Fruit fly (Drosophila melanogaster) whole organism, embryonic: ENCODE data around the gene CG7601.

Source experiments
- Antp ChIP-seq: fragments of 200-800 bp; sonication (Bioruptor generic); optimal IDR thresholded peaks from 3 replicates; lab custom pipeline; 2016; ENCODE audit warnings: missing biosample characterization, missing genetic modification characterization
- Bdp1 ChIP-seq: fragments of 200-800 bp; sonication (Bioruptor generic); optimal IDR thresholded peaks from 3 replicates; lab custom pipeline; 2016; ENCODE audit warnings: missing biosample characterization, missing genetic modification characterization
- C15 ChIP-seq: fragments of 200-800 bp; sonication (Bioruptor generic); IDR thresholded peaks from 3 replicates; pipeline ENCODE4 v1.3.6; 2022; ENCODE audit warnings: missing biosample characterization, missing genetic modification characterization
- CG14441 ChIP-seq: fragments of 200-800 bp; sonication (Bioruptor generic); IDR thresholded peaks from 2 replicates; pipeline ENCODE4 v1.3.6; 2022; ENCODE audit warnings: missing biosample characterization, missing genetic modification characterization
- CG14710 ChIP-seq: fragments of 200-800 bp; sonication (Bioruptor generic); optimal IDR thresholded peaks from 3 replicates; lab custom pipeline; 2019; ENCODE audit warnings: missing biosample characterization, mild to moderate bottlenecking, missing genetic modification characterization, moderate library complexity
- CG15696 ChIP-seq: fragments of 200-800 bp; sonication (Bioruptor generic); optimal IDR thresholded peaks from 2 replicates; lab custom pipeline; 2019; ENCODE audit warnings: missing biosample characterization, mild to moderate bottlenecking, missing genetic modification characterization, moderate library complexity
- CG17385 ChIP-seq: fragments of 200-800 bp; sonication (Bioruptor generic); optimal IDR thresholded peaks from 3 replicates; lab custom pipeline; 2018; ENCODE audit warnings: missing biosample characterization, mild to moderate bottlenecking, missing genetic modification characterization
- CG17802 ChIP-seq: fragments of 200-800 bp; sonication (Bioruptor generic); optimal IDR thresholded peaks from 2 replicates; lab custom pipeline; 2018; ENCODE audit warnings: missing biosample characterization, mild to moderate bottlenecking, missing genetic modification characterization, moderate library complexity
- CG18476 ChIP-seq: fragments of 200-800 bp; sonication (Bioruptor generic); optimal IDR thresholded peaks from 2 replicates; lab custom pipeline; 2016; ENCODE audit warnings: missing biosample characterization, mild to moderate bottlenecking, missing genetic modification characterization
- CG31388 ChIP-seq: fragments of 200-800 bp; sonication (Bioruptor generic); optimal IDR thresholded peaks from 2 replicates; lab custom pipeline; 2016; ENCODE audit warnings: missing biosample characterization, missing genetic modification characterization
- CG33213 ChIP-seq: fragments of 200-800 bp; sonication (Bioruptor generic); optimal IDR thresholded peaks from 3 replicates; lab custom pipeline; 2016; ENCODE audit warnings: missing biosample characterization, missing genetic modification characterization
- CG3838 ChIP-seq: fragments of 200-800 bp; sonication (Bioruptor generic); optimal IDR thresholded peaks from 3 replicates; lab custom pipeline; 2016; ENCODE audit warnings: missing biosample characterization, missing genetic modification characterization
- CG4404 ChIP-seq: fragments of 200-800 bp; sonication (Bioruptor generic); IDR thresholded peaks from 2 replicates; pipeline ENCODE4 v1.3.6; 2022; ENCODE audit warnings: missing biosample characterization, missing genetic modification characterization
- CG7271 ChIP-seq: fragments of 200-800 bp; sonication (Bioruptor generic); optimal IDR thresholded peaks from 2 replicates; lab custom pipeline; 2018; ENCODE audit warnings: missing biosample characterization, mild to moderate bottlenecking, missing genetic modification characterization, moderate library complexity
- CG7745 ChIP-seq: fragments of 200-800 bp; sonication (Bioruptor generic); optimal IDR thresholded peaks from 2 replicates; lab custom pipeline; 2018; ENCODE audit warnings: missing biosample characterization, mild to moderate bottlenecking, missing genetic modification characterization, moderate library complexity
- CG8281 ChIP-seq: fragments of 200-800 bp; sonication (Bioruptor generic); optimal IDR thresholded peaks from 2 replicates; lab custom pipeline; 2018; ENCODE audit warnings: missing biosample characterization, mild to moderate bottlenecking, missing genetic modification characterization, moderate library complexity
- CG8359 ChIP-seq: fragments of 200-800 bp; sonication (Bioruptor generic); optimal IDR thresholded peaks from 2 replicates; lab custom pipeline; 2017; ENCODE audit warnings: missing biosample characterization, mild to moderate bottlenecking, missing genetic modification characterization, borderline replicate concordance
- D ChIP-seq, 2 experiments: fragments of 200-800 bp in 1 of 2; fragments of >200 bp in 1 of 2; sonication (Bioruptor generic) in 1 of 2; optimal IDR thresholded peaks; 2 replicates in 1 of 2; 3 replicates in 1 of 2; lab custom pipeline; 2017; ENCODE audit warnings: mild to moderate bottlenecking in 1 of 2, missing biosample characterization in 1 of 2, missing genetic modification characterization in 1 of 2, missing genetic modification reagents in 1 of 2
- Doc3 ChIP-seq: fragments of 200-800 bp; sonication (Bioruptor generic); IDR thresholded peaks from 3 replicates; pipeline ENCODE4 v1.3.6; 2022; ENCODE audit warnings: missing biosample characterization, missing genetic modification characterization; ENCODE audit not compliant: partially characterized antibody
- E2f2 ChIP-seq: fragments of 200-800 bp; sonication (Bioruptor generic); IDR thresholded peaks from 2 replicates; pipeline ENCODE4 v1.3.6; 2022; ENCODE audit warnings: missing biosample characterization, missing genetic modification characterization
- Fer3 ChIP-seq: fragments of 200-800 bp; sonication (Bioruptor generic); optimal IDR thresholded peaks from 2 replicates; lab custom pipeline; 2018; ENCODE audit warnings: missing biosample characterization, mild to moderate bottlenecking, missing genetic modification characterization, moderate library complexity
- Jarid2 ChIP-seq: fragments of 200-800 bp; sonication (Bioruptor generic); optimal IDR thresholded peaks from 3 replicates; lab custom pipeline; 2017; ENCODE audit warnings: mild to moderate bottlenecking, missing biosample characterization, missing genetic modification reagents, missing genetic modification characterization
- Mad ChIP-seq: fragments of 200-800 bp; sonication (Bioruptor generic); optimal IDR thresholded peaks from 2 replicates; lab custom pipeline; 2016; ENCODE audit warnings: missing biosample characterization, missing genetic modification characterization
- NfI ChIP-seq: fragments of 200-800 bp; sonication (Bioruptor generic); optimal IDR thresholded peaks from 3 replicates; lab custom pipeline; 2018; ENCODE audit warnings: missing biosample characterization, mild to moderate bottlenecking, missing genetic modification characterization, moderate library complexity
- PHDP ChIP-seq: fragments of 200-800 bp; sonication (Bioruptor generic); optimal IDR thresholded peaks from 3 replicates; lab custom pipeline; 2018; ENCODE audit warnings: missing biosample characterization, mild to moderate bottlenecking, missing genetic modification characterization, moderate library complexity
- Tbp ChIP-seq: fragments of >200 bp; optimal IDR thresholded peaks from 2 replicates; lab custom pipeline; 2018; ENCODE audit warnings: missing biosample characterization, missing genetic modification characterization
- al ChIP-seq: fragments of 200-800 bp; sonication (Bioruptor generic); IDR thresholded peaks from 2 replicates; pipeline ENCODE4 v1.3.6; 2022; ENCODE audit warnings: missing biosample characterization, missing genetic modification characterization
- ap ChIP-seq: fragments of 200-800 bp; sonication (Bioruptor generic); IDR thresholded peaks from 2 replicates; pipeline ENCODE4 v1.3.6; 2022; ENCODE audit warnings: missing biosample characterization, missing genetic modification characterization
- corto ChIP-seq: fragments of 200-800 bp; sonication (Bioruptor generic); optimal IDR thresholded peaks from 2 replicates; lab custom pipeline; 2016; ENCODE audit warnings: missing biosample characterization, mild to moderate bottlenecking, missing genetic modification characterization, moderate library complexity
- crol ChIP-seq: fragments of 200-800 bp; sonication (Bioruptor generic); IDR thresholded peaks from 2 replicates; pipeline ENCODE4 v1.3.6; 2022; ENCODE audit warnings: missing biosample characterization, missing genetic modification characterization
- dati ChIP-seq: fragments of 200-800 bp; sonication (Bioruptor generic); IDR thresholded peaks from 2 replicates; pipeline ENCODE4 v1.3.6; 2022; ENCODE audit warnings: missing biosample characterization, missing genetic modification characterization
- dmrt11E ChIP-seq: fragments of 200-800 bp; sonication (Bioruptor generic); optimal IDR thresholded peaks from 3 replicates; lab custom pipeline; 2018; ENCODE audit warnings: missing biosample characterization, mild to moderate bottlenecking, missing genetic modification characterization, moderate library complexity
- fd102C ChIP-seq: fragments of 200-800 bp; sonication (Bioruptor generic); optimal IDR thresholded peaks from 2 replicates; lab custom pipeline; 2018; ENCODE audit warnings: missing biosample characterization, mild to moderate bottlenecking, missing genetic modification characterization, moderate library complexity
- ftz-f1 ChIP-seq: fragments of 200-800 bp; sonication (Bioruptor generic); optimal IDR thresholded peaks from 2 replicates; lab custom pipeline; 2016; ENCODE audit warnings: missing biosample characterization, missing genetic modification characterization
- klu ChIP-seq: fragments of 200-800 bp; sonication (Bioruptor generic); IDR thresholded peaks from 2 replicates; pipeline ENCODE4 v1.3.6; 2022; ENCODE audit warnings: missing biosample characterization, missing genetic modification characterization
- mirr ChIP-seq: fragments of 200-800 bp; sonication (Bioruptor generic); optimal IDR thresholded peaks from 3 replicates; lab custom pipeline; 2018; ENCODE audit warnings: missing biosample characterization, mild to moderate bottlenecking, missing genetic modification characterization
- nom ChIP-seq: fragments of 200-800 bp; sonication (Bioruptor generic); optimal IDR thresholded peaks from 2 replicates; lab custom pipeline; 2017; ENCODE audit warnings: missing biosample characterization, missing genetic modification characterization, mild to moderate bottlenecking, moderate library complexity, missing genetic modification reagents
- oc ChIP-seq: fragments of 200-800 bp; sonication (Bioruptor generic); optimal IDR thresholded peaks from 2 replicates; lab custom pipeline; 2018; ENCODE audit warnings: missing biosample characterization, mild to moderate bottlenecking, missing genetic modification characterization, moderate library complexity
- odd ChIP-seq: fragments of 200-800 bp; sonication (Bioruptor generic); optimal IDR thresholded peaks from 2 replicates; lab custom pipeline; 2017; ENCODE audit warnings: missing biosample characterization, mild to moderate bottlenecking, missing genetic modification characterization
- phol ChIP-seq: fragments of 200-800 bp; sonication (Bioruptor generic); optimal IDR thresholded peaks from 3 replicates; lab custom pipeline; 2018; ENCODE audit warnings: missing biosample characterization, mild to moderate bottlenecking, missing genetic modification characterization, moderate library complexity
- pros ChIP-seq: fragments of 200-800 bp; sonication (Bioruptor generic); optimal IDR thresholded peaks from 3 replicates; lab custom pipeline; 2019; ENCODE audit warnings: missing biosample characterization, mild to moderate bottlenecking, missing genetic modification characterization, moderate library complexity
- psq ChIP-seq: fragments of 200-800 bp; sonication (Bioruptor generic); optimal IDR thresholded peaks from 2 replicates; lab custom pipeline; 2017; ENCODE audit warnings: missing biosample characterization, missing genetic modification characterization
- ro ChIP-seq: fragments of 200-800 bp; sonication (Bioruptor generic); IDR thresholded peaks from 2 replicates; pipeline ENCODE4 v1.3.6; 2022; ENCODE audit warnings: missing biosample characterization, missing genetic modification characterization
- row ChIP-seq: fragments of 200-800 bp; sonication (Bioruptor generic); IDR thresholded peaks from 3 replicates; pipeline ENCODE4 v1.3.6; 2022; ENCODE audit warnings: missing biosample characterization, missing genetic modification characterization
- so ChIP-seq: fragments of 200-800 bp; sonication (Bioruptor generic); IDR thresholded peaks from 3 replicates; pipeline ENCODE4 v1.3.6; 2022; ENCODE audit warnings: missing biosample characterization, missing genetic modification characterization
- sqz ChIP-seq: fragments of 200-800 bp; sonication (Bioruptor generic); optimal IDR thresholded peaks from 3 replicates; lab custom pipeline; 2018; ENCODE audit warnings: missing biosample characterization, mild to moderate bottlenecking, missing genetic modification characterization
- ssp ChIP-seq: fragments of 200-800 bp; sonication (Bioruptor generic); IDR thresholded peaks from 2 replicates; pipeline ENCODE4 v1.3.6; 2022; ENCODE audit warnings: missing biosample characterization, missing genetic modification characterization
- stwl ChIP-seq: fragments of 200-800 bp; sonication (Bioruptor generic); optimal IDR thresholded peaks from 3 replicates; lab custom pipeline; 2018; ENCODE audit warnings: missing biosample characterization, mild to moderate bottlenecking, missing genetic modification characterization, moderate library complexity
- wdn ChIP-seq: fragments of 200-800 bp; sonication (Bioruptor generic); IDR thresholded peaks from 2 replicates; pipeline ENCODE4 v1.3.6; 2022; ENCODE audit warnings: missing biosample characterization, missing genetic modification characterization

The CG7601 gene

dm6 chr3R:29716782-29717317 lies 19.7 kb downstream of the CG7601 start, which contains the start of gene Obp99b (continued):
- TF ChIP-seq dati (GFP tag; lab: Robert Waterston, UW) (peak; percentile 59), sqz (peak; percentile 85), crol (GFP tag; lab: Robert Waterston, UW) (0 out of 2 replicates have a peak, but pooled peaks have one; percentile 28), CG8281 (tag; lab: Kevin White, UChicago) (peak; percentile 64), row (GFP tag; lab: Robert Waterston, UW) (peak; percentile 29; the same call in 1 of the 3 replicates), CG14441 (GFP tag; lab: Robert Waterston, UW) (peak; percentile 69), Doc3 (GFP tag; lab: Robert Waterston, UW) (no peak), CG31388 (peak; percentile 14), Mad (GFP tag; lab: Kevin White, UChicago) (peak; percentile 78), CG17802 (peak; percentile 82), Jarid2 (GFP tag; lab: Kevin White, UChicago) (peak; percentile 73), ftz-f1 (peak; percentile 5), ro (GFP tag; lab: Robert Waterston, UW) (peak; percentile 45; the same call in 1 of the 2 replicates), dmrt11E (tag; lab: Kevin White, UChicago) (peak; percentile 65), phol (tag; lab: Kevin White, UChicago) (peak; percentile 51), nom (peak; percentile 75), so (GFP tag; lab: Robert Waterston, UW) (peak; percentile 57; the same call in 2 of the 3 replicates), CG15696 (tag; lab: Kevin White, UChicago) (peak; percentile 67), ap (GFP tag; lab: Robert Waterston, UW) (peak; percentile 74), E2f2 (GFP tag; lab: Robert Waterston, UW) (peak; percentile 40; the same call in 1 of the 2 replicates), fd102C (GFP tag; lab: Kevin White, UChicago) (peak; percentile 73), pros (GFP tag; lab: Kevin White, UChicago) (no peak), Fer3 (tag; lab: Kevin White, UChicago) (peak; percentile 68), Antp (peak; percentile 84), CG14710 (tag; lab: Kevin White, UChicago) (peak; percentile 42), NfI (GFP tag; lab: Kevin White, UChicago) (peak; percentile 91), al (GFP tag; lab: Robert Waterston, UW) (peak; percentile 41; the same call in 1 of the 2 replicates), C15 (0 out of 3 replicates have a peak, but pooled peaks have one; percentile 35), CG17385 (GFP tag; lab: Kevin White, UChicago) (peak; percentile 69), odd (GFP tag; lab: Kevin White, UChicago) (peak; percentile 83), wdn (GFP tag; lab: Robert Waterston, UW) (0 out of 2 replicates have a peak, but pooled peaks have one; percentile 46), CG7271 (tag; lab: Kevin White, UChicago) (peak; percentile 79), klu (GFP tag; lab: Robert Waterston, UW) (no peak), Bdp1 (peak; percentile 71), CG33213 (GFP tag; lab: Kevin White, UChicago) (peak; percentile 86), D (optimal IDR thresholded peaks at IDR 0.05; lab: Kevin White, UChicago) (no peak), D (GFP tag; optimal IDR thresholded peaks at IDR 0.05; lab: Kevin White, UChicago) (peak; percentile 77), CG4404 (GFP tag; lab: Robert Waterston, UW) (peak; percentile 53), stwl (tag; lab: Kevin White, UChicago) (peak; percentile 32), CG8359 (GFP tag; lab: Kevin White, UChicago) (peak; percentile 83), psq (no peak), PHDP (peak; percentile 76), CG18476 (peak; percentile 47), CG7745 (peak; percentile 49), corto (GFP tag; lab: Kevin White, UChicago) (no peak), mirr (GFP tag; lab: Kevin White, UChicago) (peak; percentile 88), ssp (GFP tag; lab: Robert Waterston, UW) (peak; percentile 67), Tbp (no peak), oc (tag; lab: Kevin White, UChicago) (peak; percentile 36), CG3838 (GFP tag; lab: Kevin White, UChicago) (peak; percentile 19)
